Worm (Caenorhabditis elegans) whole organism, L4/young adult: ENCODE results near the gene ZK899.2.

Experiments
- W03F9.2 ChIP-seq: fragments of 150-350 bp; optimal IDR thresholded peaks from 2 replicates; lab custom pipeline; 2014; ENCODE audit warnings: missing biosample characterization, missing genetic modification characterization
- dao-5 ChIP-seq: sonication (generic microtip); optimal IDR thresholded peaks from 2 replicates; lab custom pipeline; 2016; ENCODE audit warnings: missing genotype, missing genetic modification characterization, moderate library complexity, missing compliant biosample characterization
- him-1 ChIP-seq: sonication (generic microtip); optimal IDR thresholded peaks from 2 replicates; lab custom pipeline; 2016; ENCODE audit warnings: missing genotype, missing genetic modification reagents, missing genetic modification characterization, missing compliant biosample characterization

DNA sequence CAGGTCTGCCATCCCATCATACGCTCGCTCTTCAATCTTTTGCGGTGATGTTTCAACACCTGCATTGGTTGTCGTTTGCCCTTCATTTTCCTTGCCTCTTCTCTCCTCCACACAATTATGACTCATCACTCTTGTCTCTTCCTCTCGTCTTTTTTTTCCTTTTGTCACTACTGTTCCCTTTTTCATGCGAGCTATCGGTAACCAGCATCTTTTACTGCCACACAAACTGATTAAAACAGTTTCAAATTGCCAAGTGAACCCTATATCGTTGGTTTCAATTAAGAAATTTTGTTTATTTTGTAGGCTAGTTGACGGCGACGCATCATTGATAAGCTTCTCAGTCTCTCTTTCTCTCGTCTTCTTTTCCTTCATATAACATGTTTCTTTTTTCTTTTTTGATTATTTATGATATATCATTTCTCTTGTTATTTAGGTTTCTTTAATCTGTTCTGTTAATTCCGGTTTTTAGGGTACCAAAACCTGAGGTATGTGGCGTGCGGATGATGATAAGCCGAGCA is 5.6 kb downstream of the ZK899.2 start, which contains the start of gene ZK899.1:
- TF ChIP-seq him-1 (tag; lab: Kevin White, UChicago), result no peak
- no peak for TF ChIP-seq W03F9.2 (tag; lab: Kevin White, UChicago)
- TF ChIP-seq dao-5 (tag; lab: Kevin White, UChicago), result no peak
